Worm (Caenorhabditis elegans) whole organism, midembryonic: Measurements from ENCODE around the gene algn-9.

Experiments
- T22C8.4 ChIP-seq: fragments of 200-800 bp; sonication (Bioruptor generic); IDR thresholded peaks from 2 replicates; pipeline ENCODE4 v1.3.6; 2022; ENCODE audit warnings: missing genetic modification characterization, missing compliant biosample characterization
- cog-1 ChIP-seq: sonication (generic microtip); optimal IDR thresholded peaks from 2 replicates; lab custom pipeline; 2016; ENCODE audit warnings: missing genetic modification characterization, missing compliant biosample characterization
- flt-1 ChIP-seq: fragments of 200-800 bp; sonication (Bioruptor generic); IDR thresholded peaks from 2 replicates; pipeline ENCODE4 v1.3.6; 2022; ENCODE audit warnings: missing genetic modification characterization, missing compliant biosample characterization
- klf-2 ChIP-seq: fragments of 200-800 bp; sonication (Bioruptor generic); conservative IDR thresholded peaks from 2 replicates; pipeline ENCODE4 v1.3.6; 2022; ENCODE audit warnings: missing genetic modification reagents, missing genetic modification characterization, missing compliant biosample characterization
- med-1 ChIP-seq: sonication (generic microtip); optimal IDR thresholded peaks from 2 replicates; lab custom pipeline; 2017; ENCODE audit warnings: missing genetic modification characterization, mild to moderate bottlenecking, missing compliant biosample characterization, antibody characterized with exemption, missing genetic modification reagents; ENCODE audit not compliant: insufficient read depth
- ref-1 ChIP-seq: fragments of 200-800 bp; sonication (Bioruptor generic); conservative IDR thresholded peaks from 2 replicates; pipeline ENCODE4 v1.3.6; 2022; ENCODE audit warnings: missing genetic modification reagents, missing genetic modification characterization, missing compliant biosample characterization
- tab-1 ChIP-seq: fragments of 200-800 bp; sonication (Bioruptor generic); IDR thresholded peaks from 2 replicates; pipeline ENCODE4 v1.3.6; 2022; ENCODE audit warnings: missing genetic modification characterization, missing compliant biosample characterization
- ztf-23 ChIP-seq: fragments of 200-800 bp; sonication (Bioruptor generic); IDR thresholded peaks from 2 replicates; pipeline ENCODE4 v1.3.6; 2022; ENCODE audit warnings: missing genetic modification reagents, missing genetic modification characterization, missing compliant biosample characterization
- ztf-29 ChIP-seq: fragments of 200-800 bp; sonication (Bioruptor generic); IDR thresholded peaks from 2 replicates; pipeline ENCODE4 v1.3.6; 2022; ENCODE audit warnings: missing genetic modification reagents, missing genetic modification characterization, missing compliant biosample characterization

algn-9 gene

DNA sequence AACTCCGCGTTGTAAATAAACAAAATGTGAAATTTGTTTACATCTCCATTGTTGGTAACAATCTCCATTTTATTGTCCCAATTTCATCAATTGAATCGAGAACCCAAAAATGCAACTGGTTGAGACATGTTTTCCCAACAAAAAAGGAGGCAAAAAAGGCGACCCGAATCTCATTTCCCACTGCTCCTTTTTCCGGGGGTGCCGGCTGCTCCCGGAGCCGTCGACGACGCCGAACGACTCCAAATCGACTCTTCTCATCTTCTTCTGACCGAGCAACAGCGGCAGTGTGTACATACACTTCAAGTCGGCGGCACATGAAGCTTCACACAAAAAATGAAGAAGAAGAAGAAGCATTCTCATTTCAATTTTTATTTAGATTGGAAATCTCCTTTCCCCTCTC, 17.7 kb upstream of the algn-9 start:
- no peak for TF ChIP-seq med-1 (GFP tag; lab: Kevin White, UChicago)
- no peak for TF ChIP-seq flt-1 (GFP tag; lab: Robert Waterston, UW)

DNA sequence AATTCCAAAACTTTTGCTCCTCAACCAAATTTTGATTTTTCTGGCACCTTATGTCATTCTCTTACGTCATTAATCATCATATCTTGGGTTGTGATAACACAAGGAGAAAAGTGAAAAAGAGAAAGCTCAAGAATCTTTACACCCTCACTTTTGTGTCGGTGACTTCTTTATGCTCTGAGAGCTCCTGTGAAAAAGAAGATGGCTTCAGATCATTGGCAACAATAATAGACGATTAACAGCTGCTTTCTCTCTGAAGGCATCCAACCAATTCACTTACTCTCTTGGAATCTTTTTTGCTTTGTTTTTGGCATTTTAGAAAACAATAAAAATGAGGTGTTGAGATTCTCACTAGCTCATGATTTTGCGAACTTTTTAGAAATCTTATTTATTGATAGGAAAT, 14.6 kb upstream of the algn-9 start:
- TF ChIP-seq klf-2 (GFP tag; lab: Robert Waterston, UW) (no peak), ref-1 (GFP tag; lab: Robert Waterston, UW) (no peak), ztf-23 (no peak), med-1 (GFP tag; lab: Kevin White, UChicago) (no peak), T22C8.4 (GFP tag; lab: Robert Waterston, UW) (no peak), ztf-29 (no peak), flt-1 (GFP tag; lab: Robert Waterston, UW) (no peak), tab-1 (no peak), cog-1 (no peak)

DNA sequence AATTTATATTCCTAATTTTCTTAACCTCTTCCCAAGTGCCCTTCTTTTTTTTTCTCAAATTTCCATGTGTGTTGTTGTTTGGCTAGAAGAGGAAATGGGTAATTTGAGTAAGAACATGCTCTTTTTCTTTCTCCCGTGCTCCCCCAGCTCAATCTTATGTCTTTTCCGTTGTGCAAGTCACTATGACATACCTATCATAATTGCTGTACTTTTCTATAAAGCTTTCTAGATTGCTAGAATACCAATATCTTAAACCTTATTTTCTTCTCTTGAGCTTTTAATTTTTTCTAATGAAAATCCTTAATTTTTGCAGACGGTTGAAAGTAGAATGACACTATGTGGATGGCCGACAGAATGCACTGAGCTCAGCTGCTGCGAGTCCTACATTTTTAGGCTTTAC, 13.8 kb upstream of the algn-9 start, which contains the start of gene txt-13:
TSS of gene txt-13 (plus strand) at position 301 of the 400 bp plus-strand sequence.
- TF ChIP-seq ztf-23 (no peak), flt-1 (GFP tag; lab: Robert Waterston, UW) (no peak), ref-1 (GFP tag; lab: Robert Waterston, UW) (no peak), klf-2 (GFP tag; lab: Robert Waterston, UW) (no peak), med-1 (GFP tag; lab: Kevin White, UChicago) (no peak), ztf-29 (no peak), T22C8.4 (GFP tag; lab: Robert Waterston, UW) (no peak), tab-1 (no peak), cog-1 (no peak)

DNA sequence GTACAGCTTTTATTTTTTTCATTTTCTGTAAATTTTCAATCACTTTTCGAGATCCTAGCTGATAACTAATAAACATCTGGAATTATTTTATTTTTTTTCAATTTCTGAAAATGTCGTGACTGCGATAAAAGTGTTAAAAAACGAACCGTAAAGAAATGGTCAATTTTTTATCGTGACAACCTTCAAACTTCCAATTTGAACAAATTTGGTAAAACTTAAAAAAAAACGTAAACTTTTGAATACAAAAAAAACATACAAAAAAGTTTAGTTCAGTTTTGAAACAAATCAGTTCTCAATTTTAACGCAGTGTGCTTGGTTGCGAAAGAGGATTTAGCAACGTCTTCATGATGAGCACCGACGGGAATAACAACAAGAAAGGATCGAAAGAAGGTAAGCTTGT, 12.2 kb upstream of the algn-9 start, which contains the start of gene C06A1.3:
TSS of gene C06A1.3 (plus strand) at position 301 of the 400 bp plus-strand sequence.
- TF ChIP-seq ztf-29 (no peak), cog-1 (no peak), ref-1 (GFP tag; lab: Robert Waterston, UW) (no peak), med-1 (GFP tag; lab: Kevin White, UChicago) (no peak), ztf-23 (no peak)

DNA sequence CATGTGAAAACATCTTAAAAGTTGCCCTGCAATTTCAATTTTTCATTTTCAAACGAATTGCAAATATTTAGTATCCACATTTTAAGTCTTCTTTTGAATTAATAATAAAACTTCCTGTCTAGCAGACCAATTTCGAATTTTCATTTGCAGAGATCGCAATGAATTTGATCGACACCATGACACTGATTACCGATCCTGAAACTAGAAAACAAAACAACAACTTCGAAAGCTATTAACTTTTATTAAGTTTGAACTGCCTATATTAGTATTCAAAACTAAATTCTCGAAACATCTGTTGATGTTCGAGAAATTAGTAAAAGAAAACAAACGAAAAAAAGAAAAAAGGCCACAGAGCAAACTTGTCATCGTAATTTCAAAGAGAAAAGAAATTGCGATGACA, 10.0 kb upstream of the algn-9 start:
- TF ChIP-seq ztf-29: no peak

DNA sequence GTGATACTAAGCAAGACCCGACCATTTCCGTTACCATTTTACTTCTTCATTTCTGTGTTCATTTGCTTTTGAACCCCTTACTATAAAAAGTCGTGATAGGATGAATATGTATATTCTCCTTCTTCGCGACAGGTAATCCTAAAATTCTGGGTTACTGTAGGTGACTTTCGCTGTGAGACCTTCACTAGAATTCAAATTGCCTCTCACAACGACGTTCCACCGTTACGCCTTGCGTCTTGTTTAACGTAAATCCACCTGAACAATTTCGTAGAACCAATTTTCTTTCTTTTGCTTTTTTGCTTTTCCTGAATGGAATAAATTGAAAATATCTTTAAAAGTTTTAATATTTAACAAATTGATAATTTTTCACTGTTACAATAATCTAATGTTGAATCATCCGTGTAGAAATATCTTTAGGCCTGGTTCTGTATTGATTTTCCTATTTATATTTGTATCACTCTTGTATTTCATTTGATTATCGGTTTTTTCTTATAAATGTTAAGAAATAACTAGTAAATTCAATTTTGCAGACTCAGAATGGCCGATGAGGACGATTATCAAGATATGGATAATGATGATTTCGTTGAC, 5.2 kb upstream of the algn-9 start, which contains the start of gene rpb-6:
TSS of gene rpb-6 (plus strand) at position 538 of the 588 bp plus-strand sequence.
- no peak for TF ChIP-seq klf-2 (GFP tag; lab: Robert Waterston, UW)
- TF ChIP-seq ztf-29: no peak
- TF ChIP-seq flt-1 (GFP tag; lab: Robert Waterston, UW): no peak
- no peak for TF ChIP-seq med-1 (GFP tag; lab: Kevin White, UChicago)
- no peak for TF ChIP-seq T22C8.4 (GFP tag; lab: Robert Waterston, UW)
- no peak for TF ChIP-seq tab-1
- TF ChIP-seq ztf-23: no peak
- TF ChIP-seq ref-1 (GFP tag; lab: Robert Waterston, UW): no peak
- no peak for TF ChIP-seq cog-1

DNA sequence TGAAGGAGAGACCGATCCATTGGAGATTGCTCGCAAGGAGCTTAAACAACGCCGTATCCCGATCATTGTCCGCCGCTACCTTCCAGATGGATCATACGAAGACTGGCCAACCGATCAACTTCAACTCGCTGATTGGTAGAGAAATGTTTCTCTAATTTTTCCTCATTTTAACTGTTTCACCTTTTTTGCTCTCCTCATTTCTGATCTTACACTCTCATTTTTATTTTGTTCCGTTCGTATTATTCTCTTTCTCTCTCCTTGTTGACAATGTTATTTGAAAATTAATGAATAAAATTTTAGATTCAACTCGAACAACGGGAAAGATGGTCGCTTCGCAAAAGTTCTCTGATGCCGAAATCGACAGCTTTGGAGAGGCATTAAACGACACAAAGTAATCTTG, 4.5 kb upstream of the algn-9 start, which contains the start of gene dohh-1:
TSS of gene dohh-1 (plus strand) at position 301 of the 400 bp plus-strand sequence.
- no peak for TF ChIP-seq ztf-29

DNA sequence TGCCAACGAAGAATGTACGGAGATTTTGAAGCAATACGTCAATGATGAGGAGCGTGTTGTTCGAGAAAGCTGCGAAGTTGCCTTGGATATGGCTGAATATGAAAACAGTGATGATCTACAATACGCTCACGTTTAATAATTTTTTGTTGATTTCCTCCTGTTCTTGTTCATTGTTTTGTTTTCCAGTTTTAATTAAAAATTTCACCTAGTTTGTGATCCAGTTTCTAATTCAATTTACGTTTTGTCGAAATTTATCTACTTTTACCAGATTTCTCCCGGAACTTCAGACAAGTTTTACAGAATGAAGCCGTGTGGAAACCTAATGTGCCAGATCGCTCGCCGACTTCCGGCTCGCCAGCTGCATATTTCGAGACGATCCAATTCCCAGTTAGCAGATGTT, 3.3 kb upstream of the algn-9 start, which contains the start of gene dap-3:
TSS of gene dap-3 (plus strand) at position 301 of the 400 bp plus-strand sequence.
- no peak for TF ChIP-seq klf-2 (GFP tag; lab: Robert Waterston, UW)
- TF ChIP-seq T22C8.4 (GFP tag; lab: Robert Waterston, UW): no peak
- no peak for TF ChIP-seq ref-1 (GFP tag; lab: Robert Waterston, UW)
- TF ChIP-seq tab-1: no peak
- no peak for TF ChIP-seq ztf-23
- no peak for TF ChIP-seq med-1 (GFP tag; lab: Kevin White, UChicago)
- TF ChIP-seq flt-1 (GFP tag; lab: Robert Waterston, UW): no peak
- no peak for TF ChIP-seq cog-1

DNA sequence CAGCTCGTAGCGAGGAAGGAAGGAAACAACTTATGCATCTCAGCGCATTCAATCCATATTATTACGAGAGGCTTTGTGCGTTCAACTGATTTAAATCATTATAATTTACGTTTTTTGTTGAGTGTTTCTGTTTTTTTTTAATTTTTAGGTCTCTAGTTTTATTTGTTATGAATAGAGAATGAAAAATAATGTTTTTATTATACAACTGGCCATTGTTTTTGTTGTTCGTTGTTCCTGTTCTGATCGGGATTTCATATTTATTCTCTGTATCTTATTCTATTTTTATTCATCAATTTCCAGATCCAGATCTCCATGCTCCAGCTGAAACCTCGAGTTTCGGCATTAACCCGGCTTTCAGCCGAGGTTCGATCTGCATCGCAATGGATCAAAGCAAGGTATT, 1.8 kb upstream of the algn-9 start, which contains the start of gene mrps-22:
TSS of gene mrps-22 (plus strand) at position 301 of the 400 bp plus-strand sequence.
- TF ChIP-seq T22C8.4 (GFP tag; lab: Robert Waterston, UW) (no peak), ref-1 (GFP tag; lab: Robert Waterston, UW) (no peak), cog-1 (no peak), ztf-23 (no peak), klf-2 (GFP tag; lab: Robert Waterston, UW) (no peak), med-1 (GFP tag; lab: Kevin White, UChicago) (no peak), ztf-29 (no peak), flt-1 (GFP tag; lab: Robert Waterston, UW) (no peak), tab-1 (no peak)

DNA sequence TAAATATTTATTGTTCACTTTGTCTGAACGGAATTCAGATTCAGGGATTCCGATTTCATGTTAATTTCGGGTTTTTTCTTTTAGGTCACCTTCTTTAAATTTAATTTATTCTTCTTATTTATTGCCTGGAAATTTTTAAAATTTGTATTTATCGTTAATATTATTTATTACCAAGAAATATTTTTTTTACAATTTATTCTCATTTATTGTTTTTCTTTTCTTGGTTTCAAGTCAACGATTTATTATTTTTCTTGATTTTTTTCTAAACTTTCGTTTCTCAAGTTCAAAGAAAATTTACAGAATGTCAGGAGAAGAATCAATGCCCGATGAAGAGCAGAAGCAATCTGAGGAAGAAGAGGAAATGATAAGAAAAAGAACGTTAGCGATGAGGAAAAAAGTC, 3.6 kb downstream of the algn-9 start, which contains the start of gene crn-3:
TSS of gene crn-3 (plus strand) at position 301 of the 400 bp plus-strand sequence.
- TF ChIP-seq tab-1: no peak
- TF ChIP-seq flt-1 (GFP tag; lab: Robert Waterston, UW): no peak
- no peak for TF ChIP-seq ref-1 (GFP tag; lab: Robert Waterston, UW)
- no peak for TF ChIP-seq ztf-23
- no peak for TF ChIP-seq ztf-29
- TF ChIP-seq med-1 (GFP tag; lab: Kevin White, UChicago): no peak
- TF ChIP-seq cog-1: no peak
- TF ChIP-seq T22C8.4 (GFP tag; lab: Robert Waterston, UW): no peak
- TF ChIP-seq klf-2 (GFP tag; lab: Robert Waterston, UW): no peak

DNA sequence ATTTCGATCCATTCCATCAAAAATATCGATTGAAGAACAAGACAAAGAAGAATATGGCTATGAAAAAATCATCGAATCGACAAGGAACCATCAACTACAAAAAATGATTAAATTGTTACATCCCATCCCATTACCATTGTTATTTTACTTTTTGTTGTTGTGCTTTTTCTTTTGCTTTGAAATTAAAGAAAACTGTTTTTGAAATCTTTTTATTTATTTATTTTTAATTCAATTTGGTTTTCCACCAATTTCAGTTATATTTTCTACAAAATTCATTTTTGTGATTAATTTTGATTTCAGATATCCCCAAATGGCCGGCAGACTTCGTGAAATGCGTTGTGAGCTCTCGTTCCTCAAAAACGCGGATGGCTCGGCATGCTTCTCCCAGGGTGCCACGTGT, 8.3 kb downstream of the algn-9 start, which contains the start of gene crn-5:
TSS of gene crn-5 (plus strand) at position 301 of the 400 bp plus-strand sequence.
- TF ChIP-seq klf-2 (GFP tag; lab: Robert Waterston, UW): no peak
- no peak for TF ChIP-seq T22C8.4 (GFP tag; lab: Robert Waterston, UW)
- TF ChIP-seq ref-1 (GFP tag; lab: Robert Waterston, UW): no peak
- no peak for TF ChIP-seq ztf-23
- TF ChIP-seq med-1 (GFP tag; lab: Kevin White, UChicago): no peak
- TF ChIP-seq flt-1 (GFP tag; lab: Robert Waterston, UW): no peak
- TF ChIP-seq cog-1: no peak
- TF ChIP-seq ztf-29: no peak
- TF ChIP-seq tab-1: no peak
